Worm (Caenorhabditis elegans) whole organism, L3 larva: Measurements from ENCODE around the gene dars-1.
A peak's percentile ranks its signal among the peaks of the same experiment; 100 is the strongest.

Experiments
- ama-1 ChIP-seq: fragments of 150-350 bp; optimal IDR thresholded peaks from 2 replicates; lab custom pipeline; 2018
- ceh-28 ChIP-seq: fragments of 150-350 bp; optimal IDR thresholded peaks from 2 replicates; lab custom pipeline; 2014; ENCODE audit warnings: missing biosample characterization, missing genetic modification reagents, missing genetic modification characterization
- ceh-9 ChIP-seq: sonication (generic microtip); optimal IDR thresholded peaks from 2 replicates; lab custom pipeline; 2018; ENCODE audit warnings: missing biosample characterization, missing genetic modification characterization
- elt-1 ChIP-seq: fragments of 150-350 bp; optimal IDR thresholded peaks from 2 replicates; lab custom pipeline; 2014; ENCODE audit warnings: missing biosample characterization, missing genetic modification characterization
- elt-2 ChIP-seq: sonication (generic microtip); optimal IDR thresholded peaks from 2 replicates; lab custom pipeline; 2016; ENCODE audit warnings: missing genetic modification reagents, mild to moderate bottlenecking, missing genetic modification characterization, missing compliant biosample characterization
- hmg-11 ChIP-seq: sonication (generic microtip); optimal IDR thresholded peaks from 2 replicates; lab custom pipeline; 2016; ENCODE audit warnings: missing genetic modification characterization, missing compliant biosample characterization
- lin-39 ChIP-seq: fragments of 150-350 bp; optimal IDR thresholded peaks from 2 replicates; lab custom pipeline; 2018; ENCODE audit warnings: missing biosample characterization, missing genetic modification reagents, missing genetic modification characterization
- mdl-1 ChIP-seq: fragments of 150-350 bp; optimal IDR thresholded peaks from 2 replicates; lab custom pipeline; 2014; ENCODE audit warnings: missing biosample characterization, missing genetic modification characterization
- mml-1 ChIP-seq: fragments of 150-350 bp; sonication (generic microtip); optimal IDR thresholded peaks from 3 replicates; lab custom pipeline; 2014; ENCODE audit warnings: missing biosample characterization, missing genetic modification characterization
- nfya-1 ChIP-seq: sonication (generic microtip); optimal IDR thresholded peaks from 2 replicates; lab custom pipeline; 2017; ENCODE audit warnings: missing genetic modification characterization, mild to moderate bottlenecking, missing compliant biosample characterization, antibody characterized with exemption, moderate library complexity; ENCODE audit not compliant: insufficient read depth
- nhr-28 ChIP-seq: fragments of 150-350 bp; optimal IDR thresholded peaks from 2 replicates; lab custom pipeline; 2014; ENCODE audit warnings: missing biosample characterization, missing genetic modification characterization
- nhr-67 ChIP-seq: fragments of 150-350 bp; optimal IDR thresholded peaks from 2 replicates; lab custom pipeline; 2014; ENCODE audit warnings: missing biosample characterization, missing genetic modification characterization
- nhr-76 ChIP-seq: fragments of 150-350 bp; sonication (generic microtip); optimal IDR thresholded peaks from 5 replicates; lab custom pipeline; 2014; ENCODE audit warnings: missing biosample characterization, missing genetic modification characterization
- nhr-77 ChIP-seq: fragments of 150-350 bp; optimal IDR thresholded peaks from 2 replicates; lab custom pipeline; 2014; ENCODE audit warnings: missing biosample characterization, missing genetic modification characterization
- pqm-1 ChIP-seq: fragments of 150-350 bp; optimal IDR thresholded peaks from 2 replicates; lab custom pipeline; 2017; ENCODE audit warnings: missing biosample characterization, missing genetic modification characterization, inconsistent platforms
- tbx-2 ChIP-seq: sonication (generic microtip); optimal IDR thresholded peaks from 2 replicates; lab custom pipeline; 2016; ENCODE audit warnings: mild to moderate bottlenecking, missing genetic modification characterization, missing compliant biosample characterization
- ztf-4 ChIP-seq: fragments of 150-350 bp; optimal IDR thresholded peaks from 2 replicates; lab custom pipeline; 2014; ENCODE audit warnings: missing biosample characterization, missing genetic modification characterization

Gene dars-1

ce11 chrIII:9442846-9443245 lies 48.2 kb downstream of the dars-1 start:
- no peak for TF ChIP-seq mml-1
- no peak for TF ChIP-seq elt-1
- no peak for TF ChIP-seq elt-2
- TF ChIP-seq ceh-28 (tag; lab: Kevin White, UChicago), result no peak
- no peak for TF ChIP-seq ceh-9

DNA sequence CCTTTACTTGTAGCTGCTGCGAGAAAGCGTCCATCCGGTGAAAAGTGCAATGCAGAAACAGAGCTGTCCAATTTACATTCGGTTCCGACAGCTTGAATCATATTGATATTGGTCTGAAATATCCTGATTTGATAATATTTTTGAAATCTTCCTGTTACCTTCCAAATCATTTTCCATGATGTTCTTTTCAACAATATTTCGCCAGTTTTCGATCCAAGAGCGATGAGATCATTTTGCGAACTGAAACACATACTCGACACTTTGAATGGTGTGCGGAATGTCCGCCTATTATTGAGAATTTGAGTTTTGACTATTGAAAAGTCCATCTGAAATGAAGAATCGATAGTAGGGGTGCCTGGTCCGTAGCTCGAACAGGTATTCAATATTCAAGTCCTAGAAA lies 49.9 kb downstream of the dars-1 start, which contains the start of gene emb-30:
Gene emb-30 (minus strand): TSS at position 328 of the 400 bp plus-strand sequence.
- TF ChIP-seq pqm-1 (no peak), tbx-2 (tag; lab: Kevin White, UChicago) (no peak), mdl-1 (no peak), nhr-28 (tag; lab: Kevin White, UChicago) (no peak), elt-2 (peak; percentile 3), ama-1 (lab: Kevin White, UChicago) (peak; percentile 4)

DNA sequence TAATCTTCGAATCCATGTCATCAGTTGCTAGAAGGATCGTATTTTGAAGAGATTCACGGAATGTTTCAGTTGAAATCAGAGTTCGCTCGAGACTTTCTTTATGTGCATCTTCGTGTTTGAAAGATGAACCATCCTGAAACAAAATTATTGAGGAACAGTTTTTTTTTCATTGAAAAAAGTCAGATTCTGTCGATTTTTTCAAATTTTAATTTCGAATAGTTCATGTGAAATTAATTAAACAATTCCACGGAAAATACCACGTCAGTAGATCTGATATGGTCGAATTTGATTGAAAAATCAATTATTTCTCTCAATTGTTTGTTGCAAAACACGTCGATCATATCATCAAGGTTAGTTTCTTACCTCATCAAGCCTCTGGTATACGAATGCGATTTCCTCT lies 51.6 kb downstream of the dars-1 start, which contains the start of gene F54C8.1:
Gene F54C8.1 (plus strand): TSS at position 301 of the 400 bp plus-strand sequence.
- no peak for TF ChIP-seq nhr-67 (tag; lab: Kevin White, UChicago)
- no peak for TF ChIP-seq nfya-1 (tag; lab: Kevin White, UChicago)
- TF ChIP-seq ceh-9, result no peak
- no peak for TF ChIP-seq nhr-76 (tag; lab: Kevin White, UChicago)
- TF ChIP-seq nhr-77 (tag; lab: Kevin White, UChicago), result no peak
- TF ChIP-seq elt-2, result no peak
- TF ChIP-seq hmg-11, result no peak
- no peak for TF ChIP-seq lin-39
- TF ChIP-seq ztf-4 (tag; lab: Kevin White, UChicago), result no peak
